Fruit fly (Drosophila melanogaster) whole organism, adult: Measurements from ENCODE around the gene CG14395.
A peak's percentile ranks its signal among the peaks of the same experiment; 100 is the strongest.

Source experiments
- CG11617 ChIP-seq: fragments of 200-800 bp; sonication (Bioruptor generic); optimal IDR thresholded peaks from 2 replicates; lab custom pipeline; 2017; ENCODE audit warnings: mild to moderate bottlenecking, missing biosample characterization, missing genetic modification reagents, missing genetic modification characterization
- CG12768 ChIP-seq: fragments of 200-800 bp; sonication (Bioruptor generic); optimal IDR thresholded peaks from 2 replicates; lab custom pipeline; 2017; ENCODE audit warnings: missing biosample characterization, missing genetic modification characterization, mild to moderate bottlenecking, moderate library complexity, missing genetic modification reagents
- CG14711 ChIP-seq: fragments of 200-800 bp; sonication (Bioruptor generic); optimal IDR thresholded peaks from 2 replicates; lab custom pipeline; 2018; ENCODE audit warnings: missing biosample characterization, mild to moderate bottlenecking, missing genetic modification characterization, moderate library complexity
- CG1620 ChIP-seq: fragments of 200-800 bp; sonication (Bioruptor generic); optimal IDR thresholded peaks from 2 replicates; lab custom pipeline; 2016; ENCODE audit warnings: missing biosample characterization, missing genetic modification characterization
- CG33017 ChIP-seq: fragments of 200-800 bp; sonication (Bioruptor generic); optimal IDR thresholded peaks from 2 replicates; lab custom pipeline; 2018; ENCODE audit warnings: missing biosample characterization, mild to moderate bottlenecking, missing genetic modification characterization, moderate library complexity
- CG5204 ChIP-seq: fragments of 200-800 bp; sonication (Bioruptor generic); optimal IDR thresholded peaks from 2 replicates; lab custom pipeline; 2016; ENCODE audit warnings: missing biosample characterization, missing genetic modification characterization
- CG7045 ChIP-seq: fragments of 200-800 bp; sonication (Bioruptor generic); optimal IDR thresholded peaks from 2 replicates; lab custom pipeline; 2017; ENCODE audit warnings: missing biosample characterization, mild to moderate bottlenecking, missing genetic modification characterization
- CG7101 ChIP-seq: fragments of 200-800 bp; sonication (Bioruptor generic); optimal IDR thresholded peaks from 2 replicates; lab custom pipeline; 2018; ENCODE audit warnings: missing biosample characterization, mild to moderate bottlenecking, missing genetic modification characterization, moderate library complexity
- Clk ChIP-seq: fragments of 200-800 bp; sonication (Bioruptor generic); optimal IDR thresholded peaks from 2 replicates; lab custom pipeline; 2017; ENCODE audit warnings: missing biosample characterization, missing genetic modification characterization
- Crg-1 ChIP-seq: fragments of 200-800 bp; sonication (Bioruptor generic); optimal IDR thresholded peaks from 2 replicates; lab custom pipeline; 2016; ENCODE audit warnings: missing biosample characterization, missing genetic modification characterization
- Hr96 ChIP-seq: fragments of 200-800 bp; sonication (Bioruptor generic); optimal IDR thresholded peaks from 2 replicates; lab custom pipeline; 2016; ENCODE audit warnings: missing biosample characterization, missing genetic modification characterization
- Mnt ChIP-seq: fragments of 200-800 bp; sonication (Bioruptor generic); optimal IDR thresholded peaks from 2 replicates; lab custom pipeline; 2016; ENCODE audit warnings: missing biosample characterization, mild to moderate bottlenecking, missing genetic modification characterization
- bab1 ChIP-seq: fragments of 200-800 bp; sonication (Bioruptor generic); optimal IDR thresholded peaks from 3 replicates; lab custom pipeline; 2019; ENCODE audit warnings: missing biosample characterization, mild to moderate bottlenecking, missing genetic modification characterization, moderate library complexity
- cic ChIP-seq: fragments of 200-800 bp; sonication (Bioruptor generic); optimal IDR thresholded peaks from 2 replicates; lab custom pipeline; 2017; ENCODE audit warnings: missing biosample characterization, mild to moderate bottlenecking, missing genetic modification characterization, moderate library complexity
- cnc ChIP-seq, 2 experiments: fragments of >200 bp; optimal IDR thresholded peaks; 2 replicates each; lab custom pipeline; 2017
- kay ChIP-seq: fragments of 200-800 bp; sonication (Bioruptor generic); peaks from one replicate; lab custom pipeline; 2016; ENCODE audit warnings: missing biosample characterization, missing genetic modification characterization, borderline replicate concordance
- ovo ChIP-seq: fragments of 200-800 bp; sonication (Bioruptor generic); optimal IDR thresholded peaks from 2 replicates; lab custom pipeline; 2016; ENCODE audit warnings: missing biosample characterization, missing genetic modification characterization
- pad ChIP-seq: fragments of 200-800 bp; sonication (Bioruptor generic); optimal IDR thresholded peaks from 3 replicates; lab custom pipeline; 2017; ENCODE audit warnings: missing biosample characterization, missing genetic modification characterization, mild to moderate bottlenecking, moderate library complexity, missing genetic modification reagents
- tj ChIP-seq: fragments of 200-800 bp; sonication (Bioruptor generic); optimal IDR thresholded peaks from 3 replicates; lab custom pipeline; 2017; ENCODE audit warnings: missing biosample characterization, mild to moderate bottlenecking, missing genetic modification characterization, moderate library complexity
- toe ChIP-seq: fragments of 200-800 bp; sonication (Bioruptor generic); optimal IDR thresholded peaks from 2 replicates; lab custom pipeline; 2016; ENCODE audit warnings: missing biosample characterization, missing genetic modification characterization

Gene CG14395

DNA sequence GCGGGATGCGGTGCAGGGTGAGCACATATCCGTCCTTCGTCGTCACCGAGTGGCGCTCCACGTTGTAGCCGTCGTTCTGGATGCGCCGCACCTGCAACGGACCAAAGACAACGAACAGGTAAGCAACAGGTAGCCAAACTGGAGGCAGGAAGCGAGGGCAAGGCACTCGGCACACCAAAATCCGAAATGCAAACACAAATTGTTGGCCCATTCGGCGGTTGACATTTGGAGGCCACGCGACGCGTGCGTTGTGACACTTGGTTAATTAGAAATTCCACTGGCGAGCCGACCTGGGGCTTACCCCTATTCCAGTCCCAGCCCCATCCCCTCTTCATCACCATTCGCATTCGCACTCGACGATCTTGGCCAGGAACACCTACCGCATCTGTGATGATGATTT, 21.0 kb upstream of the CG14395 start:
- TF ChIP-seq toe (GFP tag; lab: Kevin White, UChicago), result no peak
- no peak for TF ChIP-seq bab1 (GFP tag; lab: Kevin White, UChicago)
- no peak for TF ChIP-seq CG5204 (GFP tag; lab: Kevin White, UChicago)
- TF ChIP-seq Clk (GFP tag; lab: Kevin White, UChicago), result no peak
- no peak for TF ChIP-seq pad (GFP tag; lab: Kevin White, UChicago)
- TF ChIP-seq cnc (optimal IDR thresholded peaks at IDR 0.05; lab: Kevin White, UChicago), result no peak

- TF ChIP-seq cnc (optimal IDR thresholded peaks at IDR 0.05; lab: Kevin White, UChicago) (no peak), CG14711 (tag; lab: Kevin White, UChicago) (no peak), CG12768 (GFP tag; lab: Kevin White, UChicago) (no peak), Hr96 (GFP tag; lab: Kevin White, UChicago) (no peak), toe (GFP tag; lab: Kevin White, UChicago) (no peak), CG11617 (GFP tag; lab: Kevin White, UChicago) (no peak), cic (GFP tag; lab: Kevin White, UChicago) (no peak), CG33017 (tag; lab: Kevin White, UChicago) (no peak), CG7045 (GFP tag; lab: Kevin White, UChicago) (no peak), ovo (no peak)
Measured at dm6 chr3R:12642051-12642532, 20.5 kb upstream of the CG14395 start, which contains the start of gene CG6753. Gene CG6753, minus strand, starts transcription at chr3R:12642482.

dm6 chr3R:12644621-12645310, 17.9 kb upstream of the CG14395 start:
- TF ChIP-seq Crg-1 (GFP tag; lab: Kevin White, UChicago) (no peak), pad (GFP tag; lab: Kevin White, UChicago) (no peak), CG33017 (tag; lab: Kevin White, UChicago) (no peak), CG1620 (no peak), kay (GFP tag; lab: Kevin White, UChicago) (no peak), bab1 (GFP tag; lab: Kevin White, UChicago) (no peak), CG7045 (GFP tag; lab: Kevin White, UChicago) (no peak), ovo (no peak), CG12768 (GFP tag; lab: Kevin White, UChicago) (no peak), tj (GFP tag; lab: Kevin White, UChicago) (no peak), toe (GFP tag; lab: Kevin White, UChicago) (no peak), Hr96 (GFP tag; lab: Kevin White, UChicago) (no peak)

dm6 chr3R:12645771-12646317, 16.8 kb upstream of the CG14395 start:
- no peak for TF ChIP-seq Clk (GFP tag; lab: Kevin White, UChicago)
- TF ChIP-seq tj (GFP tag; lab: Kevin White, UChicago), result no peak
- TF ChIP-seq CG14711 (tag; lab: Kevin White, UChicago), result no peak
- no peak for TF ChIP-seq ovo
- no peak for TF ChIP-seq Mnt (GFP tag; lab: Kevin White, UChicago)
- TF ChIP-seq cic (GFP tag; lab: Kevin White, UChicago), result no peak
- no peak for TF ChIP-seq CG5204 (GFP tag; lab: Kevin White, UChicago)
- TF ChIP-seq bab1 (GFP tag; lab: Kevin White, UChicago), result no peak
- TF ChIP-seq Crg-1 (GFP tag; lab: Kevin White, UChicago), result no peak
- no peak for TF ChIP-seq CG7101 (tag; lab: Kevin White, UChicago)
- TF ChIP-seq pad (GFP tag; lab: Kevin White, UChicago), result no peak
- TF ChIP-seq toe (GFP tag; lab: Kevin White, UChicago), result no peak
- TF ChIP-seq CG12768 (GFP tag; lab: Kevin White, UChicago), result no peak
- TF ChIP-seq cnc (optimal IDR thresholded peaks at IDR 0.05; lab: Kevin White, UChicago), result no peak
- no peak for TF ChIP-seq CG1620
- TF ChIP-seq Hr96 (GFP tag; lab: Kevin White, UChicago), result no peak

DNA sequence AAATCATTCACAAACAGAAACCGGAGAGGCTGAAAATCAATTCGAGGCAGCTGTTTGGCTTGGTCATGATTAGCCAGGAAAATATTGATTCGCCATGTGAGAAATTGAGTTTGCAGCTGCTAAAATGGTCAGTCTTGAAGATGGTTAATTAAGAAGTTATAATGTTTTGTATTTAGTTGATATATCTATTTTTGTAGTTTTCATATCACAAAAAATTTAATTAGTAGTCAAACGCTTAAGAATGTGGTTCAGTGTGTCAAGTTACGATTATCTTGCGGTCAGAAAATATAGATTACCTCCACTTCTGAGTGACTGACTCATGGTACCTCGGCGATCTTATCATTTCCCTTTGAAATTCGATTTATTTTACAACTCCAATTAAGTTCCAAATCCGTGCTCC, 15.7 kb upstream of the CG14395 start:
- no peak for TF ChIP-seq Clk (GFP tag; lab: Kevin White, UChicago)
- peak; percentile 54 for TF ChIP-seq kay (GFP tag; lab: Kevin White, UChicago)
- no peak for TF ChIP-seq toe (GFP tag; lab: Kevin White, UChicago)
- TF ChIP-seq Mnt (GFP tag; lab: Kevin White, UChicago), result no peak
- no peak for TF ChIP-seq CG11617 (GFP tag; lab: Kevin White, UChicago)
- no peak for TF ChIP-seq bab1 (GFP tag; lab: Kevin White, UChicago)
- TF ChIP-seq CG5204 (GFP tag; lab: Kevin White, UChicago), result no peak
- TF ChIP-seq cnc (optimal IDR thresholded peaks at IDR 0.05; lab: Kevin White, UChicago), result no peak

dm6 chr3R:12647348-12647747, 15.3 kb upstream of the CG14395 start:
- TF ChIP-seq Hr96 (GFP tag; lab: Kevin White, UChicago), result no peak
- no peak for TF ChIP-seq bab1 (GFP tag; lab: Kevin White, UChicago)
- no peak for TF ChIP-seq Crg-1 (GFP tag; lab: Kevin White, UChicago)
- TF ChIP-seq tj (GFP tag; lab: Kevin White, UChicago), result no peak
- TF ChIP-seq pad (GFP tag; lab: Kevin White, UChicago), result no peak
- no peak for TF ChIP-seq CG11617 (GFP tag; lab: Kevin White, UChicago)
- TF ChIP-seq CG14711 (tag; lab: Kevin White, UChicago), result no peak
- TF ChIP-seq toe (GFP tag; lab: Kevin White, UChicago), result no peak
- TF ChIP-seq CG7045 (GFP tag; lab: Kevin White, UChicago), result no peak
- no peak for TF ChIP-seq Clk (GFP tag; lab: Kevin White, UChicago)
- no peak for TF ChIP-seq CG1620
- no peak for TF ChIP-seq CG5204 (GFP tag; lab: Kevin White, UChicago)
- no peak for TF ChIP-seq CG7101 (tag; lab: Kevin White, UChicago)
- no peak for TF ChIP-seq cic (GFP tag; lab: Kevin White, UChicago)
- TF ChIP-seq Mnt (GFP tag; lab: Kevin White, UChicago), result no peak
- TF ChIP-seq kay (GFP tag; lab: Kevin White, UChicago), result no peak
- TF ChIP-seq cnc (optimal IDR thresholded peaks at IDR 0.05; lab: Kevin White, UChicago), result no peak
- no peak for TF ChIP-seq CG33017 (tag; lab: Kevin White, UChicago)
- TF ChIP-seq ovo, result no peak
